Worm (Caenorhabditis elegans) whole organism, L2 larva: ENCODE data around the gene elo-6.

Experiments
- C34F6.9 ChIP-seq: fragments of 150-350 bp; optimal IDR thresholded peaks from 2 replicates; lab custom pipeline; 2014; ENCODE audit warnings: missing biosample characterization, missing genetic modification characterization
- F13H6.1 ChIP-seq: sonication (generic microtip); optimal IDR thresholded peaks from 2 replicates; lab custom pipeline; 2016; ENCODE audit warnings: missing genetic modification characterization, missing compliant biosample characterization
- R02D3.7 ChIP-seq: fragments of 150-350 bp; optimal IDR thresholded peaks from 2 replicates; lab custom pipeline; 2014; ENCODE audit warnings: missing biosample characterization, missing genetic modification characterization
- Y55F3AM.14 ChIP-seq: fragments of 200-800 bp; sonication (Bioruptor generic); optimal IDR thresholded peaks from 2 replicates; lab custom pipeline; 2018; ENCODE audit warnings: mild to moderate bottlenecking, missing genetic modification characterization, missing compliant biosample characterization
- alr-1 ChIP-seq: fragments of 150-350 bp; optimal IDR thresholded peaks from 2 replicates; lab custom pipeline; 2014; ENCODE audit warnings: missing biosample characterization, missing genetic modification characterization
- aly-2 ChIP-seq: fragments of 150-350 bp; optimal IDR thresholded peaks from 2 replicates; lab custom pipeline; 2014; ENCODE audit warnings: missing biosample characterization, missing genetic modification characterization
- ama-1 ChIP-seq: fragments of 150-350 bp; optimal IDR thresholded peaks from 2 replicates; lab custom pipeline; 2018; ENCODE audit warnings: inconsistent platforms
- blmp-1 ChIP-seq: sonication (generic microtip); optimal IDR thresholded peaks from 2 replicates; lab custom pipeline; 2017; ENCODE audit warnings: missing genetic modification characterization, mild to moderate bottlenecking, missing compliant biosample characterization, antibody characterized with exemption, moderate library complexity; ENCODE audit not compliant: insufficient read depth
- ceh-82 ChIP-seq: fragments of 150-350 bp; optimal IDR thresholded peaks from 2 replicates; lab custom pipeline; 2014; ENCODE audit warnings: missing biosample characterization, missing genetic modification characterization
- crh-2 ChIP-seq: sonication (generic microtip); optimal IDR thresholded peaks from 2 replicates; lab custom pipeline; 2017; ENCODE audit warnings: missing biosample characterization, missing genetic modification characterization
- dmd-4 ChIP-seq: sonication (generic microtip); optimal IDR thresholded peaks from 2 replicates; lab custom pipeline; 2017; ENCODE audit warnings: missing biosample characterization, missing genetic modification characterization
- egl-27 ChIP-seq: sonication (generic microtip); optimal IDR thresholded peaks from 3 replicates; lab custom pipeline; 2017; ENCODE audit warnings: missing biosample characterization, missing genetic modification reagents, missing genetic modification characterization
- elt-1 ChIP-seq: fragments of 150-350 bp; optimal IDR thresholded peaks from 2 replicates; lab custom pipeline; 2014; ENCODE audit warnings: missing biosample characterization, missing genetic modification characterization
- elt-3 ChIP-seq: sonication (generic microtip); optimal IDR thresholded peaks from 2 replicates; lab custom pipeline; 2017; ENCODE audit warnings: missing biosample characterization, missing genetic modification characterization
- fos-1 ChIP-seq: fragments of 150-350 bp; optimal IDR thresholded peaks from 2 replicates; lab custom pipeline; 2014; ENCODE audit warnings: missing biosample characterization, missing genetic modification characterization
- gmeb-1 ChIP-seq: fragments of 150-350 bp; optimal IDR thresholded peaks from 2 replicates; lab custom pipeline; 2014; ENCODE audit warnings: missing biosample characterization, missing genetic modification characterization
- lin-11 ChIP-seq: fragments of 150-350 bp; sonication (generic microtip); optimal IDR thresholded peaks from 2 replicates; lab custom pipeline; 2014; ENCODE audit warnings: missing biosample characterization, missing genetic modification characterization, inconsistent platforms, mixed read lengths
- lin-13 ChIP-seq: fragments of 150-350 bp; optimal IDR thresholded peaks from 2 replicates; lab custom pipeline; 2014; ENCODE audit warnings: missing biosample characterization, missing genetic modification reagents, missing genetic modification characterization
- lin-39 ChIP-seq: fragments of 150-350 bp; optimal IDR thresholded peaks from 2 replicates; lab custom pipeline; 2014; ENCODE audit warnings: missing biosample characterization, missing genetic modification reagents, missing genetic modification characterization
- lsy-2 ChIP-seq, 2 experiments: fragments of 150-350 bp in 1 of 2; sonication (generic microtip) in 1 of 2; optimal IDR thresholded peaks; 2 replicates each; lab custom pipeline; 2014 to 2017; ENCODE audit warnings: missing biosample characterization in 2 of 2, missing genetic modification characterization in 2 of 2
- mab-5 ChIP-seq: fragments of 150-350 bp; optimal IDR thresholded peaks from 2 replicates; lab custom pipeline; 2014; ENCODE audit warnings: missing biosample characterization, missing genetic modification characterization
- mbf-1 ChIP-seq: sonication (generic microtip); optimal IDR thresholded peaks from 2 replicates; lab custom pipeline; 2017; ENCODE audit warnings: missing biosample characterization, missing genetic modification characterization
- mdl-1 ChIP-seq, 2 experiments: fragments of 150-350 bp in 1 of 2; sonication (generic microtip) in 1 of 2; optimal IDR thresholded peaks; 2 replicates each; lab custom pipeline; 2017; ENCODE audit warnings: missing biosample characterization in 2 of 2, missing genetic modification characterization in 2 of 2
- nhr-10 ChIP-seq: sonication (generic microtip); optimal IDR thresholded peaks from 2 replicates; lab custom pipeline; 2017; ENCODE audit warnings: missing biosample characterization, missing genetic modification characterization
- nhr-11 ChIP-seq: fragments of 150-350 bp; optimal IDR thresholded peaks from 2 replicates; lab custom pipeline; 2014; ENCODE audit warnings: missing biosample characterization, missing genetic modification characterization
- nhr-12 ChIP-seq: fragments of 150-350 bp; optimal IDR thresholded peaks from 2 replicates; lab custom pipeline; 2014; ENCODE audit warnings: missing biosample characterization, missing genetic modification characterization
- nhr-129 ChIP-seq: fragments of 150-350 bp; optimal IDR thresholded peaks from 2 replicates; lab custom pipeline; 2014; ENCODE audit warnings: missing biosample characterization, missing genetic modification characterization
- nhr-21 ChIP-seq: fragments of 150-350 bp; optimal IDR thresholded peaks from 2 replicates; lab custom pipeline; 2014; ENCODE audit warnings: missing biosample characterization, missing genetic modification characterization
- nhr-23 ChIP-seq: fragments of 150-350 bp; optimal IDR thresholded peaks from 2 replicates; lab custom pipeline; 2014; ENCODE audit warnings: missing biosample characterization, missing genetic modification reagents, missing genetic modification characterization
- nhr-237 ChIP-seq: fragments of 150-350 bp; optimal IDR thresholded peaks from 2 replicates; lab custom pipeline; 2014; ENCODE audit warnings: missing biosample characterization, missing genetic modification characterization
- nhr-25 ChIP-seq: fragments of 150-350 bp; sonication (generic microtip); optimal IDR thresholded peaks from 3 replicates; lab custom pipeline; 2014; ENCODE audit warnings: missing biosample characterization, missing genetic modification characterization
- nhr-6 ChIP-seq: fragments of 150-350 bp; optimal IDR thresholded peaks from 2 replicates; lab custom pipeline; 2014; ENCODE audit warnings: missing biosample characterization, missing genetic modification characterization
- nhr-77 ChIP-seq: fragments of 150-350 bp; optimal IDR thresholded peaks from 2 replicates; lab custom pipeline; 2014; ENCODE audit warnings: missing biosample characterization, missing genetic modification characterization
- peb-1 ChIP-seq: fragments of 150-350 bp; optimal IDR thresholded peaks from 2 replicates; lab custom pipeline; 2014; ENCODE audit warnings: missing biosample characterization, missing genetic modification characterization
- sem-4 ChIP-seq: fragments of 150-350 bp; optimal IDR thresholded peaks from 2 replicates; lab custom pipeline; 2014; ENCODE audit warnings: missing biosample characterization, missing genetic modification reagents, missing genetic modification characterization
- skn-1 ChIP-seq: sonication (generic microtip); optimal IDR thresholded peaks from 2 replicates; lab custom pipeline; 2017; ENCODE audit warnings: missing biosample characterization, missing genetic modification characterization
- sma-3 ChIP-seq: sonication (generic microtip); optimal IDR thresholded peaks from 2 replicates; lab custom pipeline; 2016; ENCODE audit warnings: missing genetic modification reagents, missing genetic modification characterization, missing compliant biosample characterization
- sma-9 ChIP-seq, 2 experiments: fragments of 150-350 bp in 1 of 2; sonication (generic microtip) in 1 of 2; optimal IDR thresholded peaks; 2 replicates each; lab custom pipeline; 2014 to 2016; ENCODE audit warnings: missing genetic modification characterization in 2 of 2, mild to moderate bottlenecking in 1 of 2, missing biosample characterization in 1 of 2, missing compliant biosample characterization in 1 of 2, missing genetic modification reagents in 1 of 2, moderate library complexity in 1 of 2
- snpc-4 ChIP-seq: fragments of 150-350 bp; optimal IDR thresholded peaks from 2 replicates; lab custom pipeline; 2014; ENCODE audit warnings: missing biosample characterization, missing genetic modification characterization
- unc-39 ChIP-seq: fragments of 150-350 bp; optimal IDR thresholded peaks from 2 replicates; lab custom pipeline; 2014; ENCODE audit warnings: missing biosample characterization, missing genetic modification characterization
- unc-55 ChIP-seq: fragments of 150-350 bp; sonication (generic microtip); optimal IDR thresholded peaks from 3 replicates; lab custom pipeline; 2014; ENCODE audit warnings: missing biosample characterization, missing genetic modification reagents, missing genetic modification characterization
- unc-62 ChIP-seq: fragments of 150-350 bp; optimal IDR thresholded peaks from 2 replicates; lab custom pipeline; 2014; ENCODE audit warnings: missing biosample characterization, missing genetic modification reagents, missing genetic modification characterization
- zag-1 ChIP-seq: fragments of 150-350 bp; optimal IDR thresholded peaks from 2 replicates; lab custom pipeline; 2014; ENCODE audit warnings: missing biosample characterization, missing genetic modification characterization
- ztf-1 ChIP-seq: fragments of 200-800 bp; sonication (Bioruptor generic); conservative IDR thresholded peaks from 2 replicates; pipeline ENCODE4 v1.3.6; 2022; ENCODE audit warnings: missing genetic modification characterization, missing compliant biosample characterization
- ztf-11 ChIP-seq: sonication (generic microtip); optimal IDR thresholded peaks from 2 replicates; lab custom pipeline; 2017; ENCODE audit warnings: missing biosample characterization, missing genetic modification characterization
- ztf-4 ChIP-seq: fragments of 150-350 bp; optimal IDR thresholded peaks from 2 replicates; lab custom pipeline; 2014; ENCODE audit warnings: missing biosample characterization, missing genetic modification characterization

elo-6 gene

DNA sequence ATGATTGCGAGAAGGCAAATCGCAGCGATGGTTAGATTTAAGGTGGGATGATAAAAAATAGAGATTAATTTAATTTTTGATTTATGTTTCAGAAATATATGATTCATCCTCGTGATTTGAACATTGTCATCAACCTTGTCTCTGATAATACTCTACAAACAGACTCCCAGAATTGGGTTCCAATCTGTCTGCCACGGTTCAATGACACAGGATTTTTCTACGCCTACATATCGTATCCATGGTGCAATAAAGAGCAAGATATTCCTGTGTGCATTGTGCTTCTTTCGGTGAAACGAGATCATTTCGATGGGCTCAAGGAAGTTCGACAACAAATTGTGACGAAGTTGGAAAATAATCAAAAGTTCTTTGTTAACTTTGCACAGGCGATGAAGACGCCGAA is 20.5 kb downstream of the elo-6 start:
- TF ChIP-seq lin-39 (tag; lab: Kevin White, UChicago) (no peak), gmeb-1 (tag; lab: Kevin White, UChicago) (no peak), nhr-11 (tag; lab: Kevin White, UChicago) (no peak), nhr-6 (tag; lab: Kevin White, UChicago) (no peak), sma-3 (GFP tag; lab: Kevin White, UChicago) (no peak)

DNA sequence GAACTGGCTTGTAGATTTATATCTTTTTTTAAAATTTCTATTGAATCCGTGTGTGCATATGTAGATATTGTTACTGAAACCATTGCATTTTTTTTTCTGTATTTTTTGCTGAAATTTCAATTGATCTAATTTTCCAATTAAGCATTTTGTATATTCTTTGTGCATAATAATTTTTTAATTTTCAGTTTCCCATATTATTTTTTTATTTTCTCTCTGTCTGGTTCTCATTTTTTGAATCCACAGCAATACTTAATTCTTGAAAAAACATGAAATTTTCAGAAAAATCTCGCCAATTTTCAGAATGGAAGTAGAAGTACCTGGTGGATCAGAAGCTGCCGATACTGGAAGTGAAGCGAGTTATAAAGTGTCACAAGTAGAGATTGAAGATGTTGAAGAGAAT is 21.8 kb downstream of the elo-6 start, which contains the start of gene sand-1:
sand-1 (plus strand) TSS at position 301 of the 400 bp plus-strand sequence.
- TF ChIP-seq blmp-1 (tag; lab: Kevin White, UChicago) (no peak), elt-1 (no peak), peb-1 (tag; lab: Kevin White, UChicago) (no peak), dmd-4 (tag; lab: Kevin White, UChicago) (no peak), nhr-23 (no peak), nhr-21 (no peak), mdl-1 (tag; optimal IDR thresholded peaks at IDR 0.05; lab: Kevin White, UChicago) (no peak), unc-62 (GFP tag; lab: Kevin White, UChicago) (no peak), lin-11 (no peak), F13H6.1 (no peak), aly-2 (tag; lab: Kevin White, UChicago) (no peak), ama-1 (lab: Kevin White, UChicago) (no peak), nhr-10 (tag; lab: Kevin White, UChicago) (no peak), Y55F3AM.14 (GFP tag; lab: Kevin White, UChicago) (no peak), nhr-12 (tag; lab: Kevin White, UChicago) (no peak), ztf-4 (no peak), lin-39 (tag; lab: Kevin White, UChicago) (no peak)

DNA sequence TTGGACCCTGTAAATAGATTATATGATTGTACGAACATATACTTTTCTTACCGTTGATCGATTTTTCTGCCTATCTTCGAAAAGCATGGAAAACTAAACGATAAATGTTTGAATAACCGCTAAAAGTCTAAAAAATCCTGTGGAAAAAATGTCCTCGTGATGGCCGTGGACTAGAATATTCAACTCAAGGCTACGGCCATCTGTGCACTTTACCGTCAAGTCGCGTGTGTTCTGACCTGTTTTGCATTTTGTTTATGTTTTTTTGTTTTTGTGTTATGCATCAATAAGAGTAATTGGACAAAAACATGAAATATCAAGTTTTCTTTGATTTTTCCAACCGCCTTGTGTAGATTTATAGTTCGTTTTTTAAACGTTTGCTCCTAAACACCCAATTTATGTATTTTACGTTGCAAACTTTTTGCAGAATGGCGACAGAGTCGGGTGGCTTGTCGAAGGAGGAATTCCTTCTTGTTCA is 24.2 kb downstream of the elo-6 start, which contains the start of the genes hda-6 and F41H10.4:
hda-6 (minus strand) TSS at position 172 of the 475 bp plus-strand sequence.
F41H10.4 (plus strand) TSS at position 425 of the 475 bp plus-strand sequence.
- peak; percentile 24 for TF ChIP-seq egl-27
- peak; percentile 87 for TF ChIP-seq nhr-25 (tag; lab: Kevin White, UChicago)
- TF ChIP-seq zag-1 (tag; lab: Kevin White, UChicago): no peak
- TF ChIP-seq peb-1 (tag; lab: Kevin White, UChicago): no peak
- TF ChIP-seq gmeb-1 (tag; lab: Kevin White, UChicago): peak; percentile 80
- TF ChIP-seq ceh-82 (tag; lab: Kevin White, UChicago): no peak
- peak; percentile 66 for TF ChIP-seq nhr-6 (tag; lab: Kevin White, UChicago)
- TF ChIP-seq mbf-1 (tag; lab: Kevin White, UChicago): no peak
- TF ChIP-seq alr-1 (tag; lab: Kevin White, UChicago): no peak
- TF ChIP-seq nhr-12 (tag; lab: Kevin White, UChicago): no peak
- TF ChIP-seq lsy-2 (tag; optimal IDR thresholded peaks at IDR 0.05; lab: Kevin White, UChicago): peak; percentile 70 to 91
- TF ChIP-seq sma-3 (GFP tag; lab: Kevin White, UChicago): peak; percentile 64
- no peak for TF ChIP-seq Y55F3AM.14 (GFP tag; lab: Kevin White, UChicago)
- no peak for TF ChIP-seq ztf-1 (GFP tag; lab: Robert Waterston, UW)
- no peak for TF ChIP-seq ztf-4
- peak; percentile 55 for TF ChIP-seq nhr-21
- no peak for TF ChIP-seq unc-39 (tag; lab: Kevin White, UChicago)
- no peak for TF ChIP-seq skn-1
- TF ChIP-seq ztf-11 (tag; lab: Kevin White, UChicago): no peak
- TF ChIP-seq mab-5 (tag; lab: Kevin White, UChicago): peak; percentile 47
- TF ChIP-seq nhr-237 (tag; lab: Kevin White, UChicago): no peak
- TF ChIP-seq fos-1: peak; percentile 54
- TF ChIP-seq sma-9 (GFP tag; optimal IDR thresholded peaks at IDR 0.05; lab: Kevin White, UChicago): peak; percentile 83
- no peak for TF ChIP-seq sma-9 (tag; optimal IDR thresholded peaks at IDR 0.05; lab: Kevin White, UChicago)
- peak; percentile 86 for TF ChIP-seq C34F6.9 (tag; lab: Kevin White, UChicago)
- TF ChIP-seq sem-4 (tag; lab: Kevin White, UChicago): peak; percentile 37
- TF ChIP-seq unc-55 (GFP tag; lab: Kevin White, UChicago): peak; percentile 75
- no peak for TF ChIP-seq unc-62 (GFP tag; lab: Kevin White, UChicago)
- no peak for TF ChIP-seq nhr-10 (tag; lab: Kevin White, UChicago)
- peak; percentile 14 for TF ChIP-seq lin-11
- TF ChIP-seq mdl-1 (tag; optimal IDR thresholded peaks at IDR 0.05; lab: Kevin White, UChicago): peak in 1 of 2 experiments; percentile 29
- peak; percentile 76 for TF ChIP-seq nhr-129
- TF ChIP-seq nhr-23: no peak
- no peak for TF ChIP-seq elt-3 (tag; lab: Kevin White, UChicago)
- no peak for TF ChIP-seq snpc-4 (tag; lab: Kevin White, UChicago)
- TF ChIP-seq F13H6.1: peak; percentile 69
- peak; percentile 72 for TF ChIP-seq crh-2 (tag; lab: Kevin White, UChicago)
- TF ChIP-seq lin-13: peak; percentile 59
- peak; percentile 13 for TF ChIP-seq R02D3.7 (tag; lab: Kevin White, UChicago)
- no peak for TF ChIP-seq nhr-77 (tag; lab: Kevin White, UChicago)
- TF ChIP-seq blmp-1 (tag; lab: Kevin White, UChicago): no peak
